Worm (Caenorhabditis elegans): ENCODE measurements around the gene blos-4.

blos-4 gene

ce11 chrII:6208116-6208515 lies 36.9 kb upstream of the blos-4 start, which contains the start of gene daf-37 (continued):
- no peak for TF ChIP-seq K11D2.4 (GFP tag; IDR thresholded peaks at IDR 0.05)
- no peak for TF ChIP-seq B0019.2 (GFP tag; conservative IDR thresholded peaks at IDR 0.05)

DNA sequence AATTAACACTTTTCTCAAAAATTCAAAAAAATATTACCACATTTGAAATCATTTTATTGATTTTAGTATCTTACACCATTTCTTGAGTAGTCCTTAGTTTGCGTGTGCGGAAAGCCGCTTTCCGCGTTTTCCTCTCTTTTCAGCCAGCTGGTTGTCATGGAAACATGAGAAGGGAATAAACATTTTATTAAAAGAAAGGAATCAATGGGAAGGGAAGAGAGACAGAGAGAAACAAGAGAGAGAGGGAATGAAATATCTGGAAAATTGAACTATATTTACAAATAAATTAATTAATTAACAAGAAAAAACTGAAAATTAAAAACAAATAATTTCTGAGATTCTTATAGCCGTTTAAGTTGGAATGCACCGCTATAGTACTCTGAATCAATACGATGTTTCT lies 25.7 kb upstream of the blos-4 start, which contains the start of gene mks-2:
Gene mks-2, minus strand, starts transcription at position 101 of the 400 bp plus-strand sequence.
- no peak for TF ChIP-seq lag-1 (GFP tag; IDR thresholded peaks at IDR 0.05)
- no peak for TF ChIP-seq attf-5 (GFP tag; optimal IDR thresholded peaks at IDR 0.05)

DNA sequence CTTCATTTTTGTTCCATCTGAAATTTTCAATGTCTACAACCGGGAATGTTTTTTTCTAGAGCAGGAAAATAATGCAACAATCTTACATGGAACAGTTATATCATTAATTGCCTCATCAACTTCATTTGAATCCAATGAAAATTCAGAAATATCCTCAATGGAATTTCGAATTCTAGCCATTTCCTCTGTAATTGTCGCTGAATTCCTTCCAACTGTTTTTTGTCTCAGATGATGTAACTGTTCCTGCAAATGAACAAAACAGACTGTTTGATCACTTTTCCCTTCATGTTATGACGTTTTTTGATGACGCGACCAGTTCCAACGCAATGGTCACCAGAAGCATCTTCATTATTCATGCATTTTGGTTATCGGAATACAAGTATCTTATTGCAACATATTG lies 23.6 kb upstream of the blos-4 start:
- TF ChIP-seq F55B11.4 (tag; optimal IDR thresholded peaks at IDR 0.05; ENCODE audit: borderline replicate concordance, insufficient read depth): no peak
- TF ChIP-seq mel-28 (tag; optimal IDR thresholded peaks at IDR 0.05; ENCODE audit: borderline replicate concordance): no peak
- TF ChIP-seq ztf-3 (GFP tag; optimal IDR thresholded peaks at IDR 0.05): no peak
- no peak for TF ChIP-seq ama-1 (optimal IDR thresholded peaks at IDR 0.05)
- TF ChIP-seq ama-1 (GFP tag; optimal IDR thresholded peaks at IDR 0.05): no peak
- no peak for TF ChIP-seq ZK185.1 (tag; optimal IDR thresholded peaks at IDR 0.05; ENCODE audit: poor library complexity, severe bottlenecking)
- no peak for TF ChIP-seq lin-35 (GFP tag; optimal IDR thresholded peaks at IDR 0.05)
- no peak for TF ChIP-seq snpc-1.1 (tag; optimal IDR thresholded peaks at IDR 0.05; ENCODE audit: insufficient read depth)
- TF ChIP-seq ceh-58 (GFP tag; IDR thresholded peaks at IDR 0.05): no peak

DNA sequence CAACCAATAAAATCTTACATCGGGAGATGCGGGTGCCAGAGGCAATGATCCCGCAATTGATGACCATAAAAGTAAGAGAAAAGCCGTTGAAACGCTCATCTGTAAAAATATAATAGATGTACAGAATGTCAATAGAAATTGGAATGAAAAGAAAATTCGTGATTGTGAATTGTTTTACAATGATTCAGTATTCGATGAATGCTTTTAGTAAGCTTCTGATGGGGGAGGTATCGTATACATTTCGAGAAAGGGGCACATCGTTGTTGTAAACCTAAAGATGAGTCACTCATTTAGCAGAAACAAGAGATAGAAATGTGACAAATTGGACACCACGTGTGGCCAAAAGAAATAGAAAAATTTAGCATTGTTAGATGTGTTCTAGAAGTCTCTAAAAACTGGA lies 22.5 kb upstream of the blos-4 start, which contains the start of gene C30B5.6:
Gene C30B5.6, minus strand, starts transcription at position 101 of the 400 bp plus-strand sequence.
- no peak for TF ChIP-seq lin-40 (tag; optimal IDR thresholded peaks at IDR 0.05)

DNA sequence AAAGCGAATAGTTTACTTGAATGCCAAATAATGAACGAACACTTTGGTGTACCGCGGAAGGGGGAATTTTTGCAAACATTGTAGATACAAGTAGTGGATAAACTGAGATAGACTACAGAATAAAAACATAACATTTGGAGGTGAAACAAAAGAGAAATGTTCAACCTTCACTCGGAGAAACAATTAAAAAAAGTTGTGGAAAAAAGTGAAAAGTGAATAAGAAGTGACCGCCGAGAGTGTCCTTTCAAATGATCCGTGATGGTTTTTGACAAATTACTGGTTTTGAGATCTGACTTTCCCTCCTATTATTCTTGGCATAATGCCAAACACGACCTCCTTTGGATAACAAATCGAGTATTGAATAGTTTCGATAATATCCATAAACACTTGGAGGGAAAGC lies 21.3 kb upstream of the blos-4 start:
- no peak for TF ChIP-seq unc-62 (GFP tag; optimal IDR thresholded peaks at IDR 0.05)
- TF ChIP-seq sdz-38 (tag; optimal IDR thresholded peaks at IDR 0.05): no peak
- no peak for TF ChIP-seq C17E4.6 (GFP tag; IDR thresholded peaks at IDR 0.05)
- TF ChIP-seq rpc-1 (optimal IDR thresholded peaks at IDR 0.05): no peak
- TF ChIP-seq rpc-1 (tag; optimal IDR thresholded peaks at IDR 0.05): no peak
- TF ChIP-seq him-1 (tag; optimal IDR thresholded peaks at IDR 0.05): no peak
- TF ChIP-seq egl-44 (GFP tag; IDR thresholded peaks at IDR 0.05): no peak
- no peak for TF ChIP-seq T07F8.4 (tag; optimal IDR thresholded peaks at IDR 0.05)
- no peak for TF ChIP-seq nhr-120 (GFP tag; IDR thresholded peaks at IDR 0.05)
- no peak for TF ChIP-seq sptf-2 (GFP tag; optimal IDR thresholded peaks at IDR 0.05)
- no peak for TF ChIP-seq B0035.1 (tag; optimal IDR thresholded peaks at IDR 0.05)
- no peak for TF ChIP-seq hmg-20 (GFP tag; IDR thresholded peaks at IDR 0.05)
- TF ChIP-seq lag-1 (GFP tag; IDR thresholded peaks at IDR 0.05): no peak
- TF ChIP-seq Y95B8A.8 (GFP tag; IDR thresholded peaks at IDR 0.05): no peak
- no peak for TF ChIP-seq hrde-1 (tag; optimal IDR thresholded peaks at IDR 0.05; ENCODE audit: borderline replicate concordance)
- TF ChIP-seq C06A6.2 (GFP tag; conservative IDR thresholded peaks at IDR 0.05): no peak
- TF ChIP-seq ceh-100 (GFP tag; IDR thresholded peaks at IDR 0.05): no peak
- no peak for TF ChIP-seq F55B11.4 (tag; optimal IDR thresholded peaks at IDR 0.05; ENCODE audit: borderline replicate concordance, insufficient read depth)
- no peak for TF ChIP-seq hlh-12 (tag; optimal IDR thresholded peaks at IDR 0.05)
- TF ChIP-seq madf-3 (GFP tag; IDR thresholded peaks at IDR 0.05): no peak

DNA sequence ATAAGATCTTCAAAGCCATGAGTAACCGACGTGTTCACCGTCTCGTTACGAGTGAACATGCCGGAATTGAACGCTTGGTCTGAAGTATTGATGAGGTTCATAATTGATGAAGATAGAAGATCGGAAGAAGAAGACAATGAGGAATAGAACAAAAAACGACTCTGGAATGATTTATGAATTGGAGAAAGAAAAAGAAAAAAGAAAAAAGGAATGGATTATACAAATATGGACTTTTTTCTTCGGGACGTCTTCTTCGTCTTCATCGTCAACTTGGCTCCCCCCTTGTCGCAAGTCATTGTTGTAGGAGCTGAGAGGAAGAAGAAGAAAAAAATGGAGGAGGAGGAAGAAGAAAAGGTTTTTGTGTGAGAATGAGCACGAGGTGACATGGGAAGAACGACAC lies 18.1 kb upstream of the blos-4 start, which contains the start of gene srsy-2:
Gene srsy-2, minus strand, starts transcription at position 101 of the 400 bp plus-strand sequence.
- TF ChIP-seq efl-1 (GFP tag; optimal IDR thresholded peaks at IDR 0.05) (no peak), F10E7.11 (tag; optimal IDR thresholded peaks at IDR 0.05) (no peak), sdz-38 (tag; optimal IDR thresholded peaks at IDR 0.05) (no peak), attf-3 (GFP tag; conservative IDR thresholded peaks at IDR 0.05) (no peak), atf-7 (tag; optimal IDR thresholded peaks at IDR 0.05) (no peak)

Data from whole organism, young adult.